Worm (Caenorhabditis elegans) whole organism, L4 larva: ENCODE results near the gene H06I04.6.

Source experiments
- F10B5.3 ChIP-seq: sonication (generic microtip); optimal IDR thresholded peaks from 2 replicates; lab custom pipeline; 2016; ENCODE audit warnings: mild to moderate bottlenecking, missing genetic modification characterization, missing compliant biosample characterization
- F49E8.2 ChIP-seq: sonication (generic microtip); optimal IDR thresholded peaks from 2 replicates; lab custom pipeline; 2016; ENCODE audit warnings: missing compliant biosample characterization, mild to moderate bottlenecking, missing genetic modification characterization, borderline replicate concordance
- T26A8.4 ChIP-seq: fragments of 200-800 bp; sonication (Bioruptor generic); IDR thresholded peaks from 2 replicates; pipeline ENCODE4 v1.3.6; 2022; ENCODE audit warnings: missing genetic modification characterization, missing compliant biosample characterization
- Y75B8A.6 ChIP-seq: fragments of 200-800 bp; sonication (Bioruptor generic); IDR thresholded peaks from 2 replicates; pipeline ENCODE4 v1.3.6; 2022; ENCODE audit warnings: missing genetic modification reagents, missing genetic modification characterization, missing compliant biosample characterization
- aha-1 ChIP-seq: fragments of 150-350 bp; peaks from one replicate; lab custom pipeline; 2014; ENCODE audit warnings: missing biosample characterization, missing genetic modification characterization
- ama-1 ChIP-seq: fragments of 150-350 bp; optimal IDR thresholded peaks from 2 replicates; lab custom pipeline; 2014; ENCODE audit warnings: inconsistent platforms, mixed read lengths
- ceh-20 ChIP-seq: fragments of 200-800 bp; sonication (Bioruptor generic); IDR thresholded peaks from 2 replicates; pipeline ENCODE4 v1.3.6; 2022; ENCODE audit warnings: missing genetic modification reagents, missing genetic modification characterization, missing compliant biosample characterization
- ceh-62 ChIP-seq: sonication (generic microtip); optimal IDR thresholded peaks from 2 replicates; lab custom pipeline; 2017; ENCODE audit warnings: missing biosample characterization, missing genetic modification characterization
- dmd-6 ChIP-seq: fragments of 200-800 bp; sonication (Bioruptor generic); IDR thresholded peaks from 2 replicates; pipeline ENCODE4 v1.3.6; 2022; ENCODE audit warnings: missing genetic modification reagents, missing genetic modification characterization, missing compliant biosample characterization
- dmd-8 ChIP-seq: fragments of 200-800 bp; sonication (Bioruptor generic); IDR thresholded peaks from 2 replicates; pipeline ENCODE4 v1.3.6; 2022; ENCODE audit warnings: missing genetic modification characterization, missing compliant biosample characterization
- dmd-9 ChIP-seq: fragments of 200-800 bp; sonication (Bioruptor generic); IDR thresholded peaks from 2 replicates; pipeline ENCODE4 v1.3.6; 2022; ENCODE audit warnings: missing genetic modification reagents, missing genetic modification characterization, missing compliant biosample characterization
- duxl-1 ChIP-seq: sonication (generic microtip); optimal IDR thresholded peaks from 2 replicates; lab custom pipeline; 2016; ENCODE audit warnings: mild to moderate bottlenecking, missing genetic modification characterization, moderate library complexity, missing compliant biosample characterization; ENCODE audit not compliant: poor library complexity
- dve-1 ChIP-seq: sonication (generic microtip); optimal IDR thresholded peaks from 2 replicates; lab custom pipeline; 2017; ENCODE audit warnings: antibody characterized with exemption, mild to moderate bottlenecking, missing genetic modification characterization, missing compliant biosample characterization; ENCODE audit not compliant: insufficient read depth
- egl-43 ChIP-seq: fragments of 200-800 bp; sonication (Bioruptor generic); IDR thresholded peaks from 2 replicates; pipeline ENCODE4 v1.3.6; 2022; ENCODE audit warnings: missing genetic modification reagents, missing genetic modification characterization, missing compliant biosample characterization
- fkh-10 ChIP-seq: fragments of 150-350 bp; optimal IDR thresholded peaks from 2 replicates; lab custom pipeline; 2014; ENCODE audit warnings: missing biosample characterization, missing genetic modification reagents, missing genetic modification characterization
- gei-8 ChIP-seq: fragments of 200-800 bp; sonication (Bioruptor generic); optimal IDR thresholded peaks from 2 replicates; lab custom pipeline; 2018; ENCODE audit warnings: mild to moderate bottlenecking, missing genetic modification characterization, missing compliant biosample characterization
- hif-1 ChIP-seq, 2 experiments: sonication (generic microtip); optimal IDR thresholded peaks; 2 replicates each; lab custom pipeline; 2016 to 2017; ENCODE audit warnings: missing compliant biosample characterization in 2 of 2, missing genetic modification characterization in 2 of 2, missing genetic modification reagents in 2 of 2, missing genotype in 2 of 2, mild to moderate bottlenecking in 1 of 2
- hlh-11 ChIP-seq: fragments of 200-800 bp; sonication (Bioruptor generic); optimal IDR thresholded peaks from 2 replicates; lab custom pipeline; 2018; ENCODE audit warnings: mild to moderate bottlenecking, missing genetic modification characterization, missing compliant biosample characterization
- hlh-30 ChIP-seq: sonication (generic microtip); optimal IDR thresholded peaks from 2 replicates; lab custom pipeline; 2017; ENCODE audit warnings: antibody characterized with exemption, mild to moderate bottlenecking, missing genetic modification characterization, missing compliant biosample characterization; ENCODE audit not compliant: insufficient read depth
- hmg-1.1 ChIP-seq: fragments of 200-800 bp; sonication (Bioruptor generic); IDR thresholded peaks from 2 replicates; pipeline ENCODE4 v1.3.6; 2022; ENCODE audit warnings: missing genetic modification reagents, missing genetic modification characterization, missing compliant biosample characterization
- jun-1 ChIP-seq: fragments of 150-350 bp; optimal IDR thresholded peaks from 2 replicates; lab custom pipeline; 2014; ENCODE audit warnings: missing biosample characterization, missing genetic modification reagents, missing genetic modification characterization
- lin-13 ChIP-seq: fragments of 150-350 bp; optimal IDR thresholded peaks from 2 replicates; lab custom pipeline; 2014; ENCODE audit warnings: missing biosample characterization, missing genetic modification reagents, missing genetic modification characterization
- lin-38 ChIP-seq: fragments of 200-800 bp; sonication (Bioruptor generic); IDR thresholded peaks from 2 replicates; pipeline ENCODE4 v1.3.6; 2022; ENCODE audit warnings: missing genetic modification reagents, missing genetic modification characterization, missing compliant biosample characterization
- lsy-2 ChIP-seq, 2 experiments: fragments of 150-350 bp in 1 of 2; sonication (generic microtip) in 1 of 2; optimal IDR thresholded peaks; 2 replicates each; lab custom pipeline; 2014 to 2017; ENCODE audit warnings: missing biosample characterization in 2 of 2, missing genetic modification characterization in 2 of 2
- madf-5 ChIP-seq, 2 experiments: fragments of 200-800 bp; sonication (Bioruptor generic); IDR thresholded peaks; 2 replicates each; pipeline ENCODE4 v1.3.6; 2022; ENCODE audit warnings: missing compliant biosample characterization in 2 of 2, missing genetic modification characterization in 2 of 2
- madf-9 ChIP-seq: fragments of 200-800 bp; sonication (Bioruptor generic); conservative IDR thresholded peaks from 2 replicates; pipeline ENCODE4 v1.3.6; 2022; ENCODE audit warnings: missing genetic modification reagents, missing genetic modification characterization, missing compliant biosample characterization
- mdl-1 ChIP-seq, 2 experiments: fragments of 150-350 bp in 1 of 2; sonication (generic microtip) in 1 of 2; optimal IDR thresholded peaks; 2 replicates each; lab custom pipeline; 2014 to 2017; ENCODE audit warnings: missing biosample characterization in 2 of 2, missing genetic modification characterization in 2 of 2
- mdt-29 ChIP-seq: fragments of 200-800 bp; sonication (Bioruptor generic); IDR thresholded peaks from 2 replicates; pipeline ENCODE4 v1.3.6; 2022; ENCODE audit warnings: missing genetic modification reagents, missing genetic modification characterization, missing compliant biosample characterization
- nhr-11 ChIP-seq: fragments of 150-350 bp; optimal IDR thresholded peaks from 2 replicates; lab custom pipeline; 2014; ENCODE audit warnings: missing biosample characterization, missing genetic modification characterization
- nhr-237 ChIP-seq: sonication (generic microtip); optimal IDR thresholded peaks from 2 replicates; lab custom pipeline; 2017; ENCODE audit warnings: missing biosample characterization, missing genetic modification characterization
- nhr-28 ChIP-seq: fragments of 150-350 bp; optimal IDR thresholded peaks from 2 replicates; lab custom pipeline; 2014; ENCODE audit warnings: missing biosample characterization, missing genetic modification characterization
- nhr-42 ChIP-seq: fragments of 200-800 bp; sonication (Bioruptor generic); IDR thresholded peaks from 2 replicates; pipeline ENCODE4 v1.3.6; 2022; ENCODE audit warnings: missing genetic modification characterization, missing compliant biosample characterization
- nhr-48 ChIP-seq: sonication (generic microtip); optimal IDR thresholded peaks from 2 replicates; lab custom pipeline; 2016; ENCODE audit warnings: mild to moderate bottlenecking, missing genetic modification characterization, missing compliant biosample characterization
- nhr-6 ChIP-seq: fragments of 150-350 bp; optimal IDR thresholded peaks from 2 replicates; lab custom pipeline; 2014; ENCODE audit warnings: missing biosample characterization, missing genetic modification characterization
- nhr-76 ChIP-seq: fragments of 150-350 bp; optimal IDR thresholded peaks from 2 replicates; lab custom pipeline; 2014; ENCODE audit warnings: missing biosample characterization, missing genetic modification characterization
- pqm-1 ChIP-seq: sonication (generic microtip); optimal IDR thresholded peaks from 2 replicates; lab custom pipeline; 2017; ENCODE audit warnings: missing biosample characterization, missing genetic modification characterization
- saeg-2 ChIP-seq: fragments of 200-800 bp; sonication (Bioruptor generic); IDR thresholded peaks from 2 replicates; pipeline ENCODE4 v1.3.6; 2022; ENCODE audit warnings: missing genetic modification reagents, missing genetic modification characterization, missing compliant biosample characterization
- set-16 ChIP-seq: fragments of 200-800 bp; sonication (Bioruptor generic); IDR thresholded peaks from 2 replicates; pipeline ENCODE4 v1.3.6; 2022; ENCODE audit warnings: missing genetic modification reagents, missing genetic modification characterization, missing compliant biosample characterization
- spr-1 ChIP-seq: sonication (generic microtip); optimal IDR thresholded peaks from 2 replicates; lab custom pipeline; 2016; ENCODE audit warnings: mild to moderate bottlenecking, missing genetic modification characterization, missing compliant biosample characterization
- spr-3 ChIP-seq: fragments of 200-800 bp; sonication (Bioruptor generic); optimal IDR thresholded peaks from 2 replicates; lab custom pipeline; 2018; ENCODE audit warnings: mild to moderate bottlenecking, missing genetic modification characterization, missing compliant biosample characterization
- unc-62 ChIP-seq, 3 experiments: fragments of 150-350 bp in 1 of 3; sonication (generic microtip); optimal IDR thresholded peaks in 2 of 3; peaks in 1 of 3; 1 replicate in 1 of 3; 2 replicates in 2 of 3; lab custom pipeline; 2014 to 2017; ENCODE audit warnings: missing biosample characterization in 3 of 3, missing genetic modification characterization in 3 of 3, missing genetic modification reagents in 3 of 3, missing genotype in 1 of 3
- zag-1 ChIP-seq: fragments of 150-350 bp; optimal IDR thresholded peaks from 2 replicates; lab custom pipeline; 2014; ENCODE audit warnings: missing biosample characterization, missing genetic modification characterization
- zip-11 ChIP-seq: fragments of 200-800 bp; sonication (Bioruptor generic); IDR thresholded peaks from 2 replicates; pipeline ENCODE4 v1.3.6; 2022; ENCODE audit warnings: missing genetic modification characterization, missing compliant biosample characterization
- ztf-7 ChIP-seq: fragments of 150-350 bp; optimal IDR thresholded peaks from 2 replicates; lab custom pipeline; 2014; ENCODE audit warnings: missing biosample characterization, missing genetic modification characterization

The H06I04.6 gene

ce11 chrIII:3067909-3068455, 3.8 kb upstream of the H06I04.6 start, which contains the start of gene ubl-1 (continued):
- no peak for TF ChIP-seq F10B5.3 (tag; lab: Kevin White, UChicago)
- TF ChIP-seq spr-1 (tag; lab: Kevin White, UChicago): no peak
- TF ChIP-seq ceh-20 (GFP tag; lab: Robert Waterston, UW): no peak
- peak; percentile 31 for TF ChIP-seq ama-1 (lab: Kevin White, UChicago)
- TF ChIP-seq saeg-2 (GFP tag; lab: Robert Waterston, UW): no peak
- TF ChIP-seq zip-11 (GFP tag; lab: Robert Waterston, UW): no peak
- TF ChIP-seq dmd-6: peak; percentile 48
- peak; percentile 54 for TF ChIP-seq duxl-1 (tag; lab: Kevin White, UChicago)
- TF ChIP-seq dmd-8: no peak
- TF ChIP-seq egl-43 (GFP tag; lab: Robert Waterston, UW): no peak
- TF ChIP-seq zag-1 (tag; lab: Kevin White, UChicago): peak; percentile 23
- peak; percentile 69 for TF ChIP-seq nhr-28
- TF ChIP-seq lin-38 (GFP tag; lab: Robert Waterston, UW): peak; percentile 98
- no peak for TF ChIP-seq ceh-62 (tag; lab: Kevin White, UChicago)
- TF ChIP-seq hmg-1.1 (GFP tag; lab: Robert Waterston, UW): peak; percentile 75

- TF ChIP-seq nhr-76 (tag; lab: Kevin White, UChicago): no peak
- no peak for TF ChIP-seq Y75B8A.6 (GFP tag; lab: Robert Waterston, UW)
- TF ChIP-seq nhr-237 (tag; lab: Kevin White, UChicago): no peak
- TF ChIP-seq lin-38 (GFP tag; lab: Robert Waterston, UW): peak; percentile 29
Measured at ce11 chrIII:3066769-3067168, 2.6 kb upstream of the H06I04.6 start.

ce11 chrIII:3065876-3066509, 1.9 kb upstream of the H06I04.6 start:
- TF ChIP-seq lin-38 (GFP tag; lab: Robert Waterston, UW): peak; percentile 54
- TF ChIP-seq set-16 (GFP tag; lab: Robert Waterston, UW): peak; percentile 40
- peak; percentile 24; the same call in 1 of the 2 replicates for TF ChIP-seq hmg-1.1 (GFP tag; lab: Robert Waterston, UW)
- peak; percentile 56 for TF ChIP-seq dve-1 (tag; lab: Kevin White, UChicago)
- TF ChIP-seq madf-9 (GFP tag; lab: Robert Waterston, UW): no peak
- TF ChIP-seq nhr-48: peak; percentile 25
- TF ChIP-seq dmd-9 (GFP tag; lab: Robert Waterston, UW): no peak
- peak in 1 of 2 experiments; percentile 16 for TF ChIP-seq hif-1 (tag; optimal IDR thresholded peaks at IDR 0.05; lab: Kevin White, UChicago)
- peak; percentile 53; the same call in 1 of the 2 replicates for TF ChIP-seq dmd-6
- TF ChIP-seq hlh-11: peak; percentile 79
- no peak for TF ChIP-seq madf-5 (GFP tag; IDR thresholded peaks at IDR 0.05; lab: Robert Waterston, UW)
- peak; percentile 22 for TF ChIP-seq nhr-6 (tag; lab: Kevin White, UChicago)
- TF ChIP-seq lin-13 (GFP tag; lab: Kevin White, UChicago): peak; percentile 35
- no peak for TF ChIP-seq zip-11 (GFP tag; lab: Robert Waterston, UW)
- no peak for TF ChIP-seq saeg-2 (GFP tag; lab: Robert Waterston, UW)
- TF ChIP-seq mdl-1 (tag; optimal IDR thresholded peaks at IDR 0.05; lab: Kevin White, UChicago): peak in 1 of 2 experiments; percentile 22
- peak; percentile 22 for TF ChIP-seq aha-1
- no peak for TF ChIP-seq ceh-62 (tag; lab: Kevin White, UChicago)
- peak; percentile 59 for TF ChIP-seq hlh-30 (tag; lab: Kevin White, UChicago)
- no peak for TF ChIP-seq mdt-29
- peak in 1 of 2 experiments; percentile 75 for TF ChIP-seq lsy-2 (tag; optimal IDR thresholded peaks at IDR 0.05; lab: Kevin White, UChicago)
- no peak for TF ChIP-seq F49E8.2 (tag; lab: Kevin White, UChicago)
- TF ChIP-seq ceh-20 (GFP tag; lab: Robert Waterston, UW): peak; percentile 30; the same call in 1 of the 2 replicates
- peak; percentile 41 for TF ChIP-seq nhr-11 (tag; lab: Kevin White, UChicago)
- no peak for TF ChIP-seq nhr-42
- no peak for TF ChIP-seq ztf-7
- TF ChIP-seq pqm-1 (tag; lab: Kevin White, UChicago): peak; percentile 8
- peak in 1 of 2 experiments; percentile 15 for TF ChIP-seq unc-62 (GFP tag; optimal IDR thresholded peaks at IDR 0.05 in 1 of 2; lab: Kevin White, UChicago)
- TF ChIP-seq unc-62 (tag; optimal IDR thresholded peaks at IDR 0.05; lab: Kevin White, UChicago): no peak
- no peak for TF ChIP-seq gei-8 (GFP tag; lab: Kevin White, UChicago)
- TF ChIP-seq fkh-10 (GFP tag; lab: Kevin White, UChicago): peak; percentile 60
- TF ChIP-seq nhr-28: peak; percentile 52
- TF ChIP-seq jun-1 (tag; lab: Kevin White, UChicago): peak; percentile 13
- TF ChIP-seq T26A8.4: no peak
- no peak for TF ChIP-seq spr-3 (GFP tag; lab: Kevin White, UChicago)
